Worm (Caenorhabditis elegans): ENCODE measurements around the gene K11D12.6.

K11D12.6 gene

ce11 chrV:5064761-5065421 is 29.9 kb upstream of the K11D12.6 start, which contains the start of gene mlk-1 (continued):
- peak; percentile 77 for TF ChIP-seq blmp-1 (tag; optimal IDR thresholded peaks at IDR 0.05; ENCODE audit: insufficient read depth)
- no peak for TF ChIP-seq R02D3.7 (tag; optimal IDR thresholded peaks at IDR 0.05)
- TF ChIP-seq ztf-4 (tag; optimal IDR thresholded peaks at IDR 0.05), result no peak
- TF ChIP-seq lin-39 (tag; optimal IDR thresholded peaks at IDR 0.05), result no peak
- TF ChIP-seq sem-4 (tag; optimal IDR thresholded peaks at IDR 0.05), result no peak

- TF ChIP-seq nhr-77 (tag; optimal IDR thresholded peaks at IDR 0.05), result no peak
- TF ChIP-seq nhr-11 (tag; optimal IDR thresholded peaks at IDR 0.05), result no peak
- TF ChIP-seq sma-9 (GFP tag; optimal IDR thresholded peaks at IDR 0.05), result no peak
- TF ChIP-seq sma-9 (tag; optimal IDR thresholded peaks at IDR 0.05), result no peak
- TF ChIP-seq crh-2 (tag; optimal IDR thresholded peaks at IDR 0.05), result no peak
- TF ChIP-seq lin-39 (tag; optimal IDR thresholded peaks at IDR 0.05), result no peak
- no peak for TF ChIP-seq C34F6.9 (tag; optimal IDR thresholded peaks at IDR 0.05)
- no peak for TF ChIP-seq ZK546.5 (tag; optimal IDR thresholded peaks at IDR 0.05)
- no peak for TF ChIP-seq nhr-23 (tag; optimal IDR thresholded peaks at IDR 0.05)
- no peak for TF ChIP-seq nhr-25 (tag; optimal IDR thresholded peaks at IDR 0.05)
- no peak for TF ChIP-seq peb-1 (tag; optimal IDR thresholded peaks at IDR 0.05)
- no peak for TF ChIP-seq nhr-237 (tag; optimal IDR thresholded peaks at IDR 0.05)
- TF ChIP-seq ztf-11 (tag; optimal IDR thresholded peaks at IDR 0.05), result no peak
- no peak for TF ChIP-seq aly-2 (tag; optimal IDR thresholded peaks at IDR 0.05)
- TF ChIP-seq mab-5 (tag; optimal IDR thresholded peaks at IDR 0.05), result no peak
- TF ChIP-seq dmd-4 (tag; optimal IDR thresholded peaks at IDR 0.05), result no peak
- no peak for TF ChIP-seq nhr-10 (tag; optimal IDR thresholded peaks at IDR 0.05)
- no peak for TF ChIP-seq Y55F3AM.14 (GFP tag; optimal IDR thresholded peaks at IDR 0.05)
- TF ChIP-seq gmeb-1 (tag; optimal IDR thresholded peaks at IDR 0.05), result no peak
- TF ChIP-seq elt-3 (tag; optimal IDR thresholded peaks at IDR 0.05), result no peak
Measured at ce11 chrV:5053335-5053734, 18.4 kb upstream of the K11D12.6 start, which contains the start of gene cwp-4. Gene cwp-4, plus strand, starts transcription at chrV:5053635.

ce11 chrV:5052233-5052632 is 17.3 kb upstream of the K11D12.6 start, which contains the start of gene K11D12.12:
Gene K11D12.12, plus strand, starts transcription at chrV:5052261.
- no peak for TF ChIP-seq elt-3 (tag; optimal IDR thresholded peaks at IDR 0.05)
- TF ChIP-seq sma-9 (GFP tag; optimal IDR thresholded peaks at IDR 0.05), result no peak
- TF ChIP-seq sma-9 (tag; optimal IDR thresholded peaks at IDR 0.05), result no peak
- TF ChIP-seq snpc-4 (tag; optimal IDR thresholded peaks at IDR 0.05), result no peak
- TF ChIP-seq ztf-11 (tag; optimal IDR thresholded peaks at IDR 0.05), result no peak
- no peak for TF ChIP-seq nhr-77 (tag; optimal IDR thresholded peaks at IDR 0.05)
- no peak for TF ChIP-seq alr-1 (tag; optimal IDR thresholded peaks at IDR 0.05)
- no peak for TF ChIP-seq mbf-1 (tag; optimal IDR thresholded peaks at IDR 0.05)

ce11 chrV:5050073-5050599 is 15.2 kb upstream of the K11D12.6 start:
- peak; percentile 3 for TF ChIP-seq sma-9 (GFP tag; optimal IDR thresholded peaks at IDR 0.05)
- no peak for TF ChIP-seq sma-9 (tag; optimal IDR thresholded peaks at IDR 0.05)
- no peak for TF ChIP-seq ztf-11 (tag; optimal IDR thresholded peaks at IDR 0.05)
- TF ChIP-seq nhr-11 (tag; optimal IDR thresholded peaks at IDR 0.05), result no peak

- TF ChIP-seq nhr-129 (tag; optimal IDR thresholded peaks at IDR 0.05) (peak; percentile 97), Y55F3AM.14 (GFP tag; optimal IDR thresholded peaks at IDR 0.05) (peak; percentile 98), lin-11 (tag; optimal IDR thresholded peaks at IDR 0.05) (peak; percentile 92), nhr-10 (tag; optimal IDR thresholded peaks at IDR 0.05) (peak; percentile 15), C34F6.9 (tag; optimal IDR thresholded peaks at IDR 0.05) (peak; percentile 96), mab-5 (tag; optimal IDR thresholded peaks at IDR 0.05) (peak; percentile 64), peb-1 (tag; optimal IDR thresholded peaks at IDR 0.05) (no peak), ceh-16 (tag; optimal IDR thresholded peaks at IDR 0.05) (peak; percentile 48), nhr-6 (tag; optimal IDR thresholded peaks at IDR 0.05) (peak; percentile 88), unc-62 (GFP tag; optimal IDR thresholded peaks at IDR 0.05) (peak; percentile 35), unc-55 (GFP tag; optimal IDR thresholded peaks at IDR 0.05) (peak; percentile 91), egl-27 (tag; optimal IDR thresholded peaks at IDR 0.05) (peak; percentile 86), sma-9 (GFP tag; optimal IDR thresholded peaks at IDR 0.05) (peak; percentile 90), sma-9 (tag; optimal IDR thresholded peaks at IDR 0.05) (peak; percentile 47), snpc-4 (tag; optimal IDR thresholded peaks at IDR 0.05) (peak; percentile 81), nhr-237 (tag; optimal IDR thresholded peaks at IDR 0.05) (peak; percentile 61), nhr-21 (tag; optimal IDR thresholded peaks at IDR 0.05) (peak; percentile 94), nhr-23 (tag; optimal IDR thresholded peaks at IDR 0.05) (no peak), blmp-1 (tag; optimal IDR thresholded peaks at IDR 0.05; ENCODE audit: insufficient read depth) (peak; percentile 79), F13H6.1 (tag; optimal IDR thresholded peaks at IDR 0.05) (peak; percentile 98), ZK546.5 (tag; optimal IDR thresholded peaks at IDR 0.05) (peak; percentile 95), R02D3.7 (tag; optimal IDR thresholded peaks at IDR 0.05) (peak; percentile 1), ceh-82 (tag; optimal IDR thresholded peaks at IDR 0.05) (peak; percentile 40), skn-1 (tag; optimal IDR thresholded peaks at IDR 0.05) (no peak), nhr-11 (tag; optimal IDR thresholded peaks at IDR 0.05) (no peak), lin-13 (GFP tag; optimal IDR thresholded peaks at IDR 0.05) (peak; percentile 87), elt-1 (tag; optimal IDR thresholded peaks at IDR 0.05) (no peak), dmd-4 (tag; optimal IDR thresholded peaks at IDR 0.05) (no peak), ztf-11 (tag; optimal IDR thresholded peaks at IDR 0.05) (no peak), sem-4 (tag; optimal IDR thresholded peaks at IDR 0.05) (peak; percentile 90), nhr-12 (tag; optimal IDR thresholded peaks at IDR 0.05) (no peak)
Measured at ce11 chrV:5049333-5049942, 14.5 kb upstream of the K11D12.6 start, which contains the start of the genes pqn-51 and K11D12.14. Gene pqn-51, plus strand, starts transcription at chrV:5049607. Gene K11D12.14, plus strand, starts transcription at chrV:5049636.

Data from whole organism, L2 larva.